Worm (Caenorhabditis elegans): ENCODE results near the gene sprp-4.
A peak's percentile ranks its signal among the peaks of the same experiment; 100 is the strongest.

The sprp-4 gene

DNA sequence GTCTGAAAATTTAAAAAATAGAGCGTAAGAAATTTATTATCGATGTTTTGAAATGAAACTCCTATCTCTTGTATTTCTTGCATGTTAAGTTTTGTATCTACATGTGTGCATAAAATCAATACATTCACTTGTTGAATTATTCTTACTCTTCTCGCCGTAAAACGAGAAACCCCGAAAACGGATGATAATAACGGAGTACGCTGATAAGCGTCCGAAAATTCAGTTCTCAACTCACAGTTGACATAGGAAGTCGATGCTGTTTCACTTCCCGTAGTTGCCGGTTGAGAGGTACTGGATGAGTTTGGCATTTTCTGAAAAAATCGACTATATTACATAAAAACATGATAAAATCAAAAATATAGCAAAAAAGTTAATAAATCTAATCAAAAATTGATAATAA is 18.0 kb downstream of the sprp-4 start, which contains the start of gene sec-15:
Gene sec-15 (minus strand): TSS at position 311 of the 400 bp plus-strand sequence.
- TF ChIP-seq pqm-1 (tag; optimal IDR thresholded peaks at IDR 0.05) (peak; percentile 14), elt-2 (tag; optimal IDR thresholded peaks at IDR 0.05) (peak; percentile 61), daf-12 (tag; optimal IDR thresholded peaks at IDR 0.05) (no peak)

DNA sequence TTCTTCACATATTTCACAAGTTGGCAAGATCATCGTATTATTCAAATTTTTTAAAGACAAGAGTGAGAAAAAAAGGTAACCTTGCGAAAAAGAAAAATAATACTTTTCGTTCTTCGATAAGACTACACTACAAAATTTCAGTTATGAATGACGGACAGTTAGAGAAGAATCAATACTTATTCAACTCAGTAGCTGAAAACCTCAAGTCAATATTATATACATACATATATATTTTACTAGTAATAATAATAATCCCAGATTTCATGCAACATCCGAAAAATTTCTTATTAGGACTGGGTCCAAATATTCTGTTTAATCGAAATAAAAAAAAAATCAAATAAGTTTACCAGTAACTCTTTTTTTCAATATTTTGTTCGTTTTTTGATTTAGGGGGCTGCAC is 22.3 kb downstream of the sprp-4 start, which contains the start of gene C28G1.6:
Gene C28G1.6 (minus strand): TSS at position 101 of the 400 bp plus-strand sequence.
- no peak for TF ChIP-seq nhr-11 (tag; optimal IDR thresholded peaks at IDR 0.05)
- no peak for TF ChIP-seq nhr-12 (tag; optimal IDR thresholded peaks at IDR 0.05)
- TF ChIP-seq nhr-28 (tag; optimal IDR thresholded peaks at IDR 0.05): no peak
- TF ChIP-seq nfya-1 (tag; optimal IDR thresholded peaks at IDR 0.05; ENCODE audit: insufficient read depth): no peak
- TF ChIP-seq lin-39 (tag; optimal IDR thresholded peaks at IDR 0.05): no peak
- TF ChIP-seq ama-1 (optimal IDR thresholded peaks at IDR 0.05): no peak
- TF ChIP-seq elt-3 (tag; optimal IDR thresholded peaks at IDR 0.05): no peak
- TF ChIP-seq fkh-2 (tag; optimal IDR thresholded peaks at IDR 0.05): no peak
- peak; percentile 22 for TF ChIP-seq pha-4 (tag; optimal IDR thresholded peaks at IDR 0.05)
- TF ChIP-seq snpc-4 (tag; optimal IDR thresholded peaks at IDR 0.05): no peak
- TF ChIP-seq elt-2 (tag; optimal IDR thresholded peaks at IDR 0.05): peak; percentile 54
- no peak for TF ChIP-seq mdl-1 (tag; optimal IDR thresholded peaks at IDR 0.05)
- no peak for TF ChIP-seq nhr-77 (tag; optimal IDR thresholded peaks at IDR 0.05)
- no peak for TF ChIP-seq skn-1 (tag; optimal IDR thresholded peaks at IDR 0.05)
- TF ChIP-seq fos-1 (tag; optimal IDR thresholded peaks at IDR 0.05): no peak
- no peak for TF ChIP-seq mml-1 (tag; optimal IDR thresholded peaks at IDR 0.05)
- TF ChIP-seq nhr-43 (tag; optimal IDR thresholded peaks at IDR 0.05; ENCODE audit: poor library complexity, severe bottlenecking): no peak

DNA sequence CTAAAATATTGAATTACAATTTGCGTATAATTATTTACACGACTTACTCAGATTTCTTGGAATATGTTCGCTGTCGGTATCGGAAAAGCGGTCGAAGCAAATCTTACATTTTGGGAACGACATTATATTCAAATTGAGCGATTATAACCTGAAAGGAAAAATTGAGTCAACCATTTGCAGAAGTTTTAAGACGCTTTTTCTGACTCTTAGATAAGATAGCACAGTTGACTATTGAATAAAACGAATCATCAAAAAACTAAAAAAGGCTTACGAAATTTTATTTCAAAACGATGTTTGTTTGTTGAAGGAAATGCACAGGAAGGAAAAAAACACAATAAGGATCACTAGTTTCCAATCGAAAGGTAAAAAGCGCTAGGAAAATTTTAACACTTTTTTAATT is 25.1 kb downstream of the sprp-4 start, which contains the start of gene rcs-1:
Gene rcs-1 (minus strand): TSS at position 176 of the 400 bp plus-strand sequence.
- TF ChIP-seq aly-2 (tag; optimal IDR thresholded peaks at IDR 0.05): no peak
- TF ChIP-seq nhr-11 (tag; optimal IDR thresholded peaks at IDR 0.05): no peak
- TF ChIP-seq elt-2 (tag; optimal IDR thresholded peaks at IDR 0.05): peak; percentile 30
- TF ChIP-seq daf-12 (tag; optimal IDR thresholded peaks at IDR 0.05): no peak

DNA sequence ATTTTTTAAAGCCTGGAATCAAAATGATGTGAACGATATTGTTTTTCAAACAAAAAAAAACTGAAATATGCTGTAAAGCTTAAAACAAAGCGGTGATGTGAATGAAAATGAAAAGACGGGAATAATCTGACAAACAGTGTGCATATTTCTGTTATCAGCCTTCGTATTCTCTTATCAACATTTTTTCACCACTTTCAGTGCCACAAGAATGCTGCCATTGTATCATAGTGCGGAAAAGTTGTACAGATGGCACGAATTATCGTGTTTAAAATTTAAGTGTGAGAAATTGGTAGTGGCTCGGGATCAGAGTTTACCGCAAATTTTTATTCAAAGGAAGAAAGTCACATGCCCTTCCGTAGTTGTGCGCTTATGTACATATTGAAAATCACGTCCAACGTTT is 29.0 kb downstream of the sprp-4 start, which contains the start of gene ifd-1:
Gene ifd-1 (minus strand): TSS at position 12 of the 400 bp plus-strand sequence.
- TF ChIP-seq lsy-12 (tag; optimal IDR thresholded peaks at IDR 0.05) (no peak), ama-1 (optimal IDR thresholded peaks at IDR 0.05) (no peak), elt-1 (tag; optimal IDR thresholded peaks at IDR 0.05) (no peak), nfya-1 (tag; optimal IDR thresholded peaks at IDR 0.05; ENCODE audit: insufficient read depth) (no peak), jun-1 (tag; optimal IDR thresholded peaks at IDR 0.05) (peak; percentile 78), pqm-1 (tag; optimal IDR thresholded peaks at IDR 0.05) (peak; percentile 88), elt-2 (tag; optimal IDR thresholded peaks at IDR 0.05) (peak; percentile 95), unc-62 (GFP tag; optimal IDR thresholded peaks at IDR 0.05) (no peak), fkh-10 (GFP tag; optimal IDR thresholded peaks at IDR 0.05) (no peak)

DNA sequence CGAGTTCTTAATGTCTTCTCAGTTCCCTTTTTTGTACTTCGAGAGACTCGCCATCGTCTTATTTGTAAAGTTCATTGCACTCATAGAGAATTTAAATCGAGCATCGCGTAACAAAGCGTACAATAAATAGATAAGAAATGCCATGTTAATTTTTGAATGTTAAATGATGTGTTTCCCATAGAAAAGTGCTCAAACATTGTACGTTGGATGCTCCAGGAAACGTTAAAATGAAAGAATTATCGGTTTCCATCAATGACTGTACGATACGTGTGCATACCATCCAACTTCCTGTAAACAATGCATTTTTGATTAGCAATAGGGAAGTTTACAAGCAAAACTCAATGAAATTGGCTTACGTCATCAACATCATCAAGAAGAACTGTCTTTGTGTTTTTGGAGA is 32.8 kb downstream of the sprp-4 start:
- TF ChIP-seq ZK546.5 (tag; optimal IDR thresholded peaks at IDR 0.05) (no peak), eor-1 (tag; optimal IDR thresholded peaks at IDR 0.05) (no peak), ceh-28 (tag; optimal IDR thresholded peaks at IDR 0.05) (no peak), skn-1 (tag; optimal IDR thresholded peaks at IDR 0.05) (no peak), R02D3.7 (tag; optimal IDR thresholded peaks at IDR 0.05) (no peak), tbx-2 (tag; optimal IDR thresholded peaks at IDR 0.05) (no peak), ama-1 (optimal IDR thresholded peaks at IDR 0.05) (no peak), ztf-11 (tag; optimal IDR thresholded peaks at IDR 0.05) (no peak), elt-1 (tag; optimal IDR thresholded peaks at IDR 0.05) (no peak), nhr-77 (tag; optimal IDR thresholded peaks at IDR 0.05) (no peak), ceh-9 (tag; optimal IDR thresholded peaks at IDR 0.05) (no peak), sea-2 (GFP tag; optimal IDR thresholded peaks at IDR 0.05) (no peak), fkh-10 (GFP tag; optimal IDR thresholded peaks at IDR 0.05) (no peak), nhr-43 (tag; optimal IDR thresholded peaks at IDR 0.05; ENCODE audit: poor library complexity, severe bottlenecking) (no peak), unc-62 (GFP tag; optimal IDR thresholded peaks at IDR 0.05) (no peak), elt-2 (tag; optimal IDR thresholded peaks at IDR 0.05) (peak; percentile 87), nhr-237 (tag; optimal IDR thresholded peaks at IDR 0.05) (no peak), ceh-82 (tag; optimal IDR thresholded peaks at IDR 0.05) (no peak), hmg-11 (tag; optimal IDR thresholded peaks at IDR 0.05) (no peak), fos-1 (tag; optimal IDR thresholded peaks at IDR 0.05) (no peak), pha-4 (tag; optimal IDR thresholded peaks at IDR 0.05) (peak; percentile 31), snpc-4 (tag; optimal IDR thresholded peaks at IDR 0.05) (no peak), jun-1 (tag; optimal IDR thresholded peaks at IDR 0.05) (peak; percentile 42), egl-27 (tag; optimal IDR thresholded peaks at IDR 0.05) (no peak), pqm-1 (tag; optimal IDR thresholded peaks at IDR 0.05) (peak; percentile 71)

Data from whole organism, L3 larva.